Worm (Caenorhabditis elegans) whole organism, L4 larva: ENCODE data around the gene T05A7.7.

Experiments used
- F10B5.3 ChIP-seq: sonication (generic microtip); optimal IDR thresholded peaks from 2 replicates; lab custom pipeline; 2016; ENCODE audit warnings: mild to moderate bottlenecking, missing genetic modification characterization, missing compliant biosample characterization
- Y48G9A.11 ChIP-seq: fragments of 200-800 bp; sonication (Bioruptor generic); IDR thresholded peaks from 2 replicates; pipeline ENCODE4 v1.3.6; 2022; ENCODE audit warnings: missing genetic modification reagents, missing genetic modification characterization, missing compliant biosample characterization
- Y5F2A.4 ChIP-seq: fragments of 200-800 bp; sonication (Bioruptor generic); optimal IDR thresholded peaks from 2 replicates; lab custom pipeline; 2018; ENCODE audit warnings: mild to moderate bottlenecking, missing genetic modification characterization, missing compliant biosample characterization
- Y75B8A.6 ChIP-seq: fragments of 200-800 bp; sonication (Bioruptor generic); IDR thresholded peaks from 2 replicates; pipeline ENCODE4 v1.3.6; 2022; ENCODE audit warnings: missing genetic modification reagents, missing genetic modification characterization, missing compliant biosample characterization
- ZK546.5 ChIP-seq, 2 experiments: sonication (generic microtip); optimal IDR thresholded peaks; 2 replicates each; lab custom pipeline; 2017; ENCODE audit warnings: missing biosample characterization in 2 of 2, missing genetic modification characterization in 2 of 2
- aha-1 ChIP-seq: fragments of 150-350 bp; peaks from one replicate; lab custom pipeline; 2014; ENCODE audit warnings: missing biosample characterization, missing genetic modification characterization
- aly-2 ChIP-seq: sonication (generic microtip); optimal IDR thresholded peaks from 2 replicates; lab custom pipeline; 2018; ENCODE audit warnings: missing biosample characterization, missing genetic modification characterization
- arid-1 ChIP-seq: fragments of 200-800 bp; sonication (Bioruptor generic); conservative IDR thresholded peaks from 2 replicates; pipeline ENCODE4 v1.3.6; 2022; ENCODE audit warnings: missing genetic modification reagents, missing genetic modification characterization, missing compliant biosample characterization
- attf-4 ChIP-seq: sonication (generic microtip); optimal IDR thresholded peaks from 3 replicates; lab custom pipeline; 2017; ENCODE audit warnings: missing biosample characterization, missing genetic modification characterization
- ceh-32 ChIP-seq: sonication (generic microtip); optimal IDR thresholded peaks from 2 replicates; lab custom pipeline; 2016; ENCODE audit warnings: mild to moderate bottlenecking, missing genetic modification characterization, missing compliant biosample characterization; ENCODE audit not compliant: poor library complexity
- ceh-44 ChIP-seq: fragments of 200-800 bp; sonication (Bioruptor generic); IDR thresholded peaks from 2 replicates; pipeline ENCODE4 v1.3.6; 2022; ENCODE audit warnings: missing genetic modification reagents, missing genetic modification characterization, missing compliant biosample characterization
- dpl-1 ChIP-seq: fragments of 150-350 bp; optimal IDR thresholded peaks from 2 replicates; lab custom pipeline; 2014; ENCODE audit warnings: missing biosample characterization, missing genetic modification reagents, missing genetic modification characterization
- egl-27 ChIP-seq: sonication (generic microtip); optimal IDR thresholded peaks from 3 replicates; lab custom pipeline; 2017; ENCODE audit warnings: missing biosample characterization, missing genetic modification reagents, missing genetic modification characterization
- hif-1 ChIP-seq, 2 experiments: sonication (generic microtip); optimal IDR thresholded peaks; 2 replicates each; lab custom pipeline; 2016 to 2017; ENCODE audit warnings: missing compliant biosample characterization in 2 of 2, missing genetic modification characterization in 2 of 2, missing genetic modification reagents in 2 of 2, missing genotype in 2 of 2, mild to moderate bottlenecking in 1 of 2
- lim-7 ChIP-seq: fragments of 200-800 bp; sonication (Bioruptor generic); IDR thresholded peaks from 2 replicates; pipeline ENCODE4 v1.3.6; 2022; ENCODE audit warnings: missing genetic modification characterization, missing compliant biosample characterization
- lin-13 ChIP-seq: fragments of 150-350 bp; optimal IDR thresholded peaks from 2 replicates; lab custom pipeline; 2014; ENCODE audit warnings: missing biosample characterization, missing genetic modification reagents, missing genetic modification characterization
- lin-15B ChIP-seq: fragments of 150-350 bp; sonication (generic microtip); optimal IDR thresholded peaks from 3 replicates; lab custom pipeline; 2014; ENCODE audit warnings: missing biosample characterization, missing genetic modification characterization
- mdl-1 ChIP-seq, 2 experiments: fragments of 150-350 bp in 1 of 2; sonication (generic microtip) in 1 of 2; optimal IDR thresholded peaks; 2 replicates each; lab custom pipeline; 2014 to 2017; ENCODE audit warnings: missing biosample characterization in 2 of 2, missing genetic modification characterization in 2 of 2
- mxl-2 ChIP-seq: fragments of 200-800 bp; sonication (Bioruptor generic); conservative IDR thresholded peaks from 2 replicates; pipeline ENCODE4 v1.3.6; 2022; ENCODE audit warnings: missing genetic modification reagents, missing genetic modification characterization, missing compliant biosample characterization
- nhr-102 ChIP-seq: sonication (generic microtip); optimal IDR thresholded peaks from 2 replicates; lab custom pipeline; 2016; ENCODE audit warnings: mild to moderate bottlenecking, missing genetic modification characterization, moderate library complexity, missing compliant biosample characterization
- nhr-11 ChIP-seq: fragments of 150-350 bp; optimal IDR thresholded peaks from 2 replicates; lab custom pipeline; 2014; ENCODE audit warnings: missing biosample characterization, missing genetic modification characterization
- nhr-41 ChIP-seq: fragments of 200-800 bp; sonication (Bioruptor generic); IDR thresholded peaks from 2 replicates; pipeline ENCODE4 v1.3.6; 2022; ENCODE audit warnings: missing genetic modification reagents, missing genetic modification characterization, missing compliant biosample characterization
- nhr-42 ChIP-seq: fragments of 200-800 bp; sonication (Bioruptor generic); IDR thresholded peaks from 2 replicates; pipeline ENCODE4 v1.3.6; 2022; ENCODE audit warnings: missing genetic modification characterization, missing compliant biosample characterization
- nhr-6 ChIP-seq: fragments of 150-350 bp; optimal IDR thresholded peaks from 2 replicates; lab custom pipeline; 2014; ENCODE audit warnings: missing biosample characterization, missing genetic modification characterization
- pqm-1 ChIP-seq: sonication (generic microtip); optimal IDR thresholded peaks from 2 replicates; lab custom pipeline; 2017; ENCODE audit warnings: missing biosample characterization, missing genetic modification characterization
- saeg-2 ChIP-seq: fragments of 200-800 bp; sonication (Bioruptor generic); IDR thresholded peaks from 2 replicates; pipeline ENCODE4 v1.3.6; 2022; ENCODE audit warnings: missing genetic modification reagents, missing genetic modification characterization, missing compliant biosample characterization
- set-16 ChIP-seq: fragments of 200-800 bp; sonication (Bioruptor generic); IDR thresholded peaks from 2 replicates; pipeline ENCODE4 v1.3.6; 2022; ENCODE audit warnings: missing genetic modification reagents, missing genetic modification characterization, missing compliant biosample characterization
- tra-1 ChIP-seq: fragments of 200-800 bp; sonication (Bioruptor generic); IDR thresholded peaks from 2 replicates; pipeline ENCODE4 v1.3.6; 2022; ENCODE audit warnings: missing genetic modification reagents, missing genetic modification characterization, missing compliant biosample characterization
- unc-130 ChIP-seq: sonication (generic microtip); optimal IDR thresholded peaks from 2 replicates; lab custom pipeline; 2016; ENCODE audit warnings: missing genetic modification reagents, missing genetic modification characterization, missing compliant biosample characterization
- zag-1 ChIP-seq: fragments of 150-350 bp; optimal IDR thresholded peaks from 2 replicates; lab custom pipeline; 2014; ENCODE audit warnings: missing biosample characterization, missing genetic modification characterization
- zip-2 ChIP-seq: fragments of 150-350 bp; optimal IDR thresholded peaks from 2 replicates; lab custom pipeline; 2014; ENCODE audit warnings: missing biosample characterization, missing genetic modification characterization
- ztf-11 ChIP-seq: fragments of 150-350 bp; optimal IDR thresholded peaks from 2 replicates; lab custom pipeline; 2014; ENCODE audit warnings: missing biosample characterization, missing genetic modification characterization

Gene T05A7.7

DNA sequence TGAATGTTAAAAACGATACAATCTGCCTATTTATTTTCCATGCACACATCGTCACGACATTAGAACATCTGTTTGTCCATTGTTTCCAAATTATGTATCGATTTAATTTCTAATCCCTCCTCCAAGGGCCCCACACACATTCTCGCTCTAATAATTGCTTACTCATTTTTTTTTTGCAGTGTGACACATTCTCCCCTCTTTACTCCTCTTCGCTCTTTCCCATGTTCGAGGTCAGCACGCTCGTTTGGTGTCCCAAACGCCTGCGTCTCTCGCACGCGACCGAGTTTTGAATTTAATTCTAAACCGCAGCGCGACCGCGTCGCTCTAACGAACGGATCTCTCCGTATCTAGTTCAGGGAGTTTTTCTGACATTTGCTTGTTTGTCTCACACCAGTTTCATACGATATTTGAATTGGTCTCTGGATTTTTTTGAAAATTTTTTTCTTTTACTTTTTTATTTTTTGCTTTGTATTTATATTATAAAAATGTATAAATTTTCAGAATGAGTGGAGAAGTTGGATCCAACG, 8.6 kb downstream of the T05A7.7 start, which contains the start of the genes clec-140 and hmg-11 (continued):
- TF ChIP-seq nhr-41 (GFP tag; lab: Robert Waterston, UW) (0 out of 2 replicates have a peak, but pooled peaks have one; percentile 40), nhr-6 (tag; lab: Kevin White, UChicago) (no peak), set-16 (no peak), nhr-11 (no peak), ztf-11 (tag; lab: Kevin White, UChicago) (no peak), mdl-1 (tag; optimal IDR thresholded peaks at IDR 0.05; lab: Kevin White, UChicago) (peak; percentile 55 to 92), unc-130 (GFP tag; lab: Kevin White, UChicago) (no peak), hif-1 (tag; optimal IDR thresholded peaks at IDR 0.05; lab: Kevin White, UChicago) (no peak), dpl-1 (GFP tag; lab: Kevin White, UChicago) (peak; percentile 40), Y75B8A.6 (GFP tag; lab: Robert Waterston, UW) (no peak), zip-2 (tag; lab: Kevin White, UChicago) (no peak)

DNA sequence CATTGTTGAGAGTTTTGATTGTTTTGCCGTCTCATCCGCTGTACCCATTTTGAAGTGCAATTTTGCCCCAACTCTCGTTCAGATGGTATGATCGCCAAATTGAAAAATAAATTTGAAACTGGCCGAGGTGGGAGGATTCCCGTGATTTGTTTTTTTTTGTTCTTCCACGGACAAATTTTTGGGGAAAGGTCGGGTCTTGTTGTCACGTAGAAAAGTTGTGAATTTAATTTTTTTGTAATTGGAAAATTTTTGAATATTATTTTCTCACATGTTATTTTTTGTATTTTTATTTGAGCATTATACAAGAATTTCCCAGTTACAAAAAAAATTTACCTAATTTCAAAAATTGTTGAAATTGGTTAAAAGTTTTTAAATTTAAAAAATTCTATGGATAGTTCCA, 9.6 kb downstream of the T05A7.7 start, which contains the start of gene T05A7.6:
T05A7.6 (minus strand) TSS at position 101 of the 400 bp plus-strand sequence.
- TF ChIP-seq F10B5.3 (no peak), nhr-41 (GFP tag; lab: Robert Waterston, UW) (no peak), pqm-1 (no peak)

DNA sequence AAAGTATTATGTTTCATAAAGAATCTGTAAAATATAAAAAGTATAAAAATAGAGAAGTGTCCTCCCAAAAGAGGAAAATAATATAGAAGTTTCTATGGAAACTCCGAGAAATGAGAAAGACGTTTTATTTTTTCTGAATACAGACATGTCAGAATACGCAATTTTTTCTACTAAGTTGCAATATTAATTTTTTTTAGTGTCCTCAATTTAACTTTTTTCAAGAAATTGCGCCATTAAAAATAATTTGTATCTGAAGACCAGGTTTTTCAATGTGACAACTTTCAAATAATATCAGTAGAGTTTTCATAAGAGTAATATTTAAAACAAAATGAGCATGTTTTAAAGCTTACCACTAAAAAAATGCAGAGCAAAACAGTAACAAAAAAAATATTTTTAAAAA, 13.7 kb downstream of the T05A7.7 start, which contains the start of gene fut-5:
fut-5 (minus strand) TSS at position 101 of the 400 bp plus-strand sequence.
- TF ChIP-seq mxl-2 (GFP tag; lab: Robert Waterston, UW) = no peak
- TF ChIP-seq Y5F2A.4 (GFP tag; lab: Kevin White, UChicago) = no peak
- TF ChIP-seq lim-7 (GFP tag; lab: Robert Waterston, UW) = no peak
- TF ChIP-seq aha-1 (tag; lab: Kevin White, UChicago) = peak; percentile 0

DNA sequence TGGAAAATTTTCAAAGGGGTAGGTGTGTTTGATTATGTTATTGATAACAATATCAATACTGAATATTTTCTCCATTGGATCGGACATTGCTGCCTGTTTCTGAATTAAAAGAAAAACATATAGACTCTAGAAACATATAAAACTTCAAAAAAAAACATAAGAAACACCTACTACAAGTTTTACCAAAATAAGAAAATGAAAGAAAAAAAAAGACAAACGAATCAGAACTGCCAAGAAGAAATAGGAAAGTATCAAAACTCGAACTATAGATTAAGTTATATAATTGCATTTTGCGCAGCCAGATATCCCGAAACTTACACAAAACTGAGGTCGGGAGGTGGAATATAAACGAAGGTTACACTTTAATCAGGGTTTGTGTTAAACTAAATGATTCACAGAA, 15.9 kb downstream of the T05A7.7 start, which contains the start of gene T05A7.11:
T05A7.11 (minus strand) TSS at position 101 of the 400 bp plus-strand sequence.
- TF ChIP-seq ceh-44 (GFP tag; lab: Robert Waterston, UW) (no peak), Y48G9A.11 (no peak), egl-27 (tag; lab: Kevin White, UChicago) (no peak), lin-15B (tag; lab: Kevin White, UChicago) (no peak), lim-7 (GFP tag; lab: Robert Waterston, UW) (no peak), ceh-32 (no peak), nhr-42 (GFP tag; lab: Robert Waterston, UW) (no peak), attf-4 (tag; lab: Kevin White, UChicago) (no peak), saeg-2 (GFP tag; lab: Robert Waterston, UW) (no peak), ZK546.5 (tag; optimal IDR thresholded peaks at IDR 0.05; lab: Kevin White, UChicago) (no peak), arid-1 (GFP tag; lab: Robert Waterston, UW) (no peak), zip-2 (tag; lab: Kevin White, UChicago) (no peak), aly-2 (no peak), nhr-41 (GFP tag; lab: Robert Waterston, UW) (no peak), tra-1 (no peak), lin-13 (GFP tag; lab: Kevin White, UChicago) (no peak), zag-1 (tag; lab: Kevin White, UChicago) (no peak), aha-1 (tag; lab: Kevin White, UChicago) (no peak)

DNA sequence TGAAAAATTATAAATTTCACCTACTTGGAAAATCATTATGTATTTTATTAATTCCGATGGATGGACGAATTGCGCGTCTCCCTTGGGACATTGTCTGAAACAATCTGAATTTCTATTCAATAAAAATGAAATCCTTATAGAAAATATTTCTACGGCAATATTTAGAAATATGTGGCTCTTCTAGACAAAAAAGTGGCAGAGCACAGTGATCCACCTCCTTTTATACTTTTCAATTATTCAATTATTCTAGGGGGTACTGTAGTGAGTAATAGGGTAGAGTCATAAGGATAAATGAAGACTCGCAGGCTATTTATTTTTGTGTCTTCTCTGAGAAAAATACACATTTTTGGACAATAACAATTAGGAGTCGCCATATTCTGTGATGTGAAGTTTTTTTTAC, 18.1 kb downstream of the T05A7.7 start, which contains the start of gene T05A7.12:
T05A7.12 (minus strand) TSS at position 101 of the 400 bp plus-strand sequence.
- no peak for TF ChIP-seq nhr-11
- TF ChIP-seq nhr-102 (tag; lab: Kevin White, UChicago) = no peak
